Fruit fly (Drosophila melanogaster) whole organism, embryonic: ENCODE results near the gene Spn38F.

Experiments
- Abd-B ChIP-seq: fragments of 200-800 bp; sonication (Bioruptor generic); optimal IDR thresholded peaks from 2 replicates; lab custom pipeline; 2018; ENCODE audit warnings: missing biosample characterization, mild to moderate bottlenecking, missing genetic modification characterization, moderate library complexity
- B-H2 ChIP-seq: fragments of 200-800 bp; sonication (Bioruptor generic); optimal IDR thresholded peaks from 2 replicates; lab custom pipeline; 2018; ENCODE audit warnings: missing biosample characterization, mild to moderate bottlenecking, missing genetic modification characterization
- CG10462 ChIP-seq: fragments of 200-800 bp; sonication (Bioruptor generic); optimal IDR thresholded peaks from 2 replicates; lab custom pipeline; 2016; ENCODE audit warnings: missing biosample characterization, missing genetic modification characterization
- CG12659 ChIP-seq: fragments of 200-800 bp; sonication (Bioruptor generic); optimal IDR thresholded peaks from 3 replicates; lab custom pipeline; 2017; ENCODE audit warnings: mild to moderate bottlenecking, missing biosample characterization, missing genetic modification reagents, missing genetic modification characterization
- CG13424 ChIP-seq: fragments of 200-800 bp; sonication (Bioruptor generic); optimal IDR thresholded peaks from 2 replicates; lab custom pipeline; 2019; ENCODE audit warnings: missing biosample characterization, mild to moderate bottlenecking, missing genetic modification characterization, moderate library complexity
- CG14710 ChIP-seq: fragments of 200-800 bp; sonication (Bioruptor generic); optimal IDR thresholded peaks from 3 replicates; lab custom pipeline; 2019; ENCODE audit warnings: missing biosample characterization, mild to moderate bottlenecking, missing genetic modification characterization, moderate library complexity
- CG14965 ChIP-seq: fragments of 200-800 bp; sonication (Bioruptor generic); optimal IDR thresholded peaks from 2 replicates; lab custom pipeline; 2016; ENCODE audit warnings: missing biosample characterization, missing genetic modification characterization, borderline replicate concordance
- CG1602 ChIP-seq: fragments of 200-800 bp; sonication (Bioruptor generic); optimal IDR thresholded peaks from 3 replicates; lab custom pipeline; 2016; ENCODE audit warnings: missing biosample characterization, missing genetic modification characterization
- CG17186 ChIP-seq: fragments of 200-800 bp; sonication (Bioruptor generic); optimal IDR thresholded peaks from 3 replicates; lab custom pipeline; 2017; ENCODE audit warnings: missing biosample characterization, missing genetic modification reagents, missing genetic modification characterization
- CG17328 ChIP-seq: fragments of 200-800 bp; sonication (Bioruptor generic); IDR thresholded peaks from 2 replicates; pipeline ENCODE4 v1.3.6; 2022; ENCODE audit warnings: missing biosample characterization, missing genetic modification characterization
- CG3847 ChIP-seq: fragments of 200-800 bp; sonication (Bioruptor generic); IDR thresholded peaks from 2 replicates; pipeline ENCODE4 v1.3.6; 2022; ENCODE audit warnings: missing biosample characterization, missing genetic modification characterization
- CG4328 ChIP-seq: fragments of 200-800 bp; sonication (Bioruptor generic); optimal IDR thresholded peaks from 3 replicates; lab custom pipeline; 2017; ENCODE audit warnings: missing biosample characterization, missing genetic modification reagents, missing genetic modification characterization
- CG6813 ChIP-seq: fragments of 200-800 bp; sonication (Bioruptor generic); optimal IDR thresholded peaks from 2 replicates; lab custom pipeline; 2017; ENCODE audit warnings: missing biosample characterization, missing genetic modification characterization, mild to moderate bottlenecking, moderate library complexity, missing genetic modification reagents
- CkIIα-i1 ChIP-seq: fragments of 200-800 bp; sonication (Bioruptor generic); IDR thresholded peaks from 2 replicates; pipeline ENCODE4 v1.3.6; 2022; ENCODE audit warnings: missing biosample characterization, missing genetic modification characterization
- Dek ChIP-seq: fragments of 200-800 bp; sonication (Bioruptor generic); optimal IDR thresholded peaks from 3 replicates; lab custom pipeline; 2019; ENCODE audit warnings: missing biosample characterization, mild to moderate bottlenecking, missing genetic modification characterization, moderate library complexity
- Ets65A ChIP-seq: fragments of 200-800 bp; sonication (Bioruptor generic); peaks from one replicate; lab custom pipeline; 2016; ENCODE audit warnings: missing biosample characterization, missing genetic modification characterization
- HHEX ChIP-seq: fragments of 200-800 bp; sonication (Bioruptor generic); optimal IDR thresholded peaks from 3 replicates; lab custom pipeline; 2017; ENCODE audit warnings: missing biosample characterization, mild to moderate bottlenecking, missing genetic modification characterization, missing genetic modification reagents
- HmgZ ChIP-seq: fragments of 200-800 bp; sonication (Bioruptor generic); optimal IDR thresholded peaks from 2 replicates; lab custom pipeline; 2018; ENCODE audit warnings: missing biosample characterization, mild to moderate bottlenecking, missing genetic modification characterization
- Med ChIP-seq: fragments of 200-800 bp; sonication (Bioruptor generic); peaks from one replicate; lab custom pipeline; 2016; ENCODE audit warnings: missing biosample characterization, missing genetic modification characterization, mild to moderate bottlenecking, inconsistent platforms, moderate library complexity
- NfI ChIP-seq: fragments of 200-800 bp; sonication (Bioruptor generic); optimal IDR thresholded peaks from 3 replicates; lab custom pipeline; 2018; ENCODE audit warnings: missing biosample characterization, mild to moderate bottlenecking, missing genetic modification characterization, moderate library complexity
- YL-1 ChIP-seq: fragments of 200-800 bp; sonication (Bioruptor generic); optimal IDR thresholded peaks from 3 replicates; lab custom pipeline; 2017; ENCODE audit warnings: missing biosample characterization, mild to moderate bottlenecking, missing genetic modification characterization
- ara ChIP-seq: fragments of 200-800 bp; sonication (Bioruptor generic); IDR thresholded peaks from 2 replicates; pipeline ENCODE4 v1.3.6; 2022; ENCODE audit warnings: missing biosample characterization, missing genetic modification characterization
- ase ChIP-seq: fragments of 200-800 bp; sonication (Bioruptor generic); IDR thresholded peaks from 3 replicates; pipeline ENCODE4 v1.3.6; 2022; ENCODE audit warnings: missing biosample characterization, missing genetic modification characterization
- ash1 ChIP-seq: fragments of 200-800 bp; sonication (Bioruptor generic); optimal IDR thresholded peaks from 2 replicates; lab custom pipeline; 2018; ENCODE audit warnings: missing biosample characterization, mild to moderate bottlenecking, missing genetic modification characterization
- btn ChIP-seq: fragments of 200-800 bp; sonication (Bioruptor generic); optimal IDR thresholded peaks from 2 replicates; lab custom pipeline; 2016; ENCODE audit warnings: missing biosample characterization, missing genetic modification characterization
- cas ChIP-seq: fragments of 200-800 bp; sonication (Bioruptor generic); IDR thresholded peaks from 2 replicates; pipeline ENCODE4 v1.3.6; 2022; ENCODE audit warnings: missing biosample characterization, missing genetic modification characterization
- dimm ChIP-seq: fragments of 200-800 bp; sonication (Bioruptor generic); IDR thresholded peaks from 2 replicates; pipeline ENCODE4 v1.3.6; 2022; ENCODE audit warnings: missing biosample characterization, missing genetic modification characterization
- dysf ChIP-seq: fragments of 200-800 bp; sonication (Bioruptor generic); IDR thresholded peaks from 3 replicates; pipeline ENCODE4 v1.3.6; 2022; ENCODE audit warnings: missing biosample characterization, missing genetic modification characterization
- fd102C ChIP-seq: fragments of 200-800 bp; sonication (Bioruptor generic); optimal IDR thresholded peaks from 2 replicates; lab custom pipeline; 2018; ENCODE audit warnings: missing biosample characterization, mild to moderate bottlenecking, missing genetic modification characterization, moderate library complexity
- fru ChIP-seq: fragments of >200 bp; optimal IDR thresholded peaks from 2 replicates; lab custom pipeline; 2017
- ftz-f1 ChIP-seq: fragments of 200-800 bp; sonication (Bioruptor generic); optimal IDR thresholded peaks from 2 replicates; lab custom pipeline; 2016; ENCODE audit warnings: missing biosample characterization, missing genetic modification characterization
- gem ChIP-seq: fragments of 200-800 bp; sonication (Bioruptor generic); optimal IDR thresholded peaks from 2 replicates; lab custom pipeline; 2019; ENCODE audit warnings: missing biosample characterization, mild to moderate bottlenecking, missing genetic modification characterization, moderate library complexity
- grn ChIP-seq: fragments of 200-800 bp; sonication (Bioruptor generic); optimal IDR thresholded peaks from 3 replicates; lab custom pipeline; 2017; ENCODE audit warnings: missing biosample characterization, missing genetic modification characterization
- ind ChIP-seq: fragments of 200-800 bp; sonication (Bioruptor generic); optimal IDR thresholded peaks from 3 replicates; lab custom pipeline; 2016; ENCODE audit warnings: missing biosample characterization, missing genetic modification characterization
- insv ChIP-seq, 2 experiments: fragments of 200-800 bp; sonication (Bioruptor generic); optimal IDR thresholded peaks; 3 replicates each; lab custom pipeline; 2016 to 2018; ENCODE audit warnings: missing biosample characterization in 2 of 2, missing genetic modification characterization in 2 of 2
- kay ChIP-seq: fragments of 200-800 bp; sonication (Bioruptor generic); optimal IDR thresholded peaks from 2 replicates; lab custom pipeline; 2016; ENCODE audit warnings: missing biosample characterization, missing genetic modification characterization
- nerfin-1 ChIP-seq: fragments of 200-800 bp; sonication (Bioruptor generic); optimal IDR thresholded peaks from 3 replicates; lab custom pipeline; 2019; ENCODE audit warnings: missing biosample characterization, mild to moderate bottlenecking, missing genetic modification characterization, moderate library complexity
- pho ChIP-seq: fragments of 200-800 bp; sonication (Bioruptor generic); optimal IDR thresholded peaks from 2 replicates; lab custom pipeline; 2016; ENCODE audit warnings: missing biosample characterization, missing genetic modification characterization
- sens ChIP-seq: fragments of 200-800 bp; sonication (Bioruptor generic); peaks from one replicate; lab custom pipeline; 2016; ENCODE audit warnings: missing biosample characterization, missing genetic modification characterization
- shn ChIP-seq: fragments of 200-800 bp; sonication (Bioruptor generic); optimal IDR thresholded peaks from 3 replicates; lab custom pipeline; 2016; ENCODE audit warnings: missing biosample characterization, missing genetic modification characterization
- sob ChIP-seq: fragments of 200-800 bp; sonication (Bioruptor generic); IDR thresholded peaks from 2 replicates; pipeline ENCODE4 v1.3.6; 2022; ENCODE audit warnings: missing biosample characterization, missing genetic modification characterization
- tap ChIP-seq: fragments of 200-800 bp; optimal IDR thresholded peaks from 3 replicates; lab custom pipeline; 2019; ENCODE audit warnings: missing biosample characterization, mild to moderate bottlenecking, missing genetic modification characterization, moderate library complexity
- tio ChIP-seq: fragments of 200-800 bp; sonication (Bioruptor generic); optimal IDR thresholded peaks from 2 replicates; lab custom pipeline; 2017; ENCODE audit warnings: missing biosample characterization, missing genetic modification characterization, inconsistent platforms
- tna ChIP-seq: fragments of 200-800 bp; sonication (Bioruptor generic); IDR thresholded peaks from 2 replicates; pipeline ENCODE4 v1.3.6; 2022; ENCODE audit warnings: missing biosample characterization, missing genetic modification characterization; ENCODE audit not compliant: partially characterized antibody

Gene Spn38F

DNA sequence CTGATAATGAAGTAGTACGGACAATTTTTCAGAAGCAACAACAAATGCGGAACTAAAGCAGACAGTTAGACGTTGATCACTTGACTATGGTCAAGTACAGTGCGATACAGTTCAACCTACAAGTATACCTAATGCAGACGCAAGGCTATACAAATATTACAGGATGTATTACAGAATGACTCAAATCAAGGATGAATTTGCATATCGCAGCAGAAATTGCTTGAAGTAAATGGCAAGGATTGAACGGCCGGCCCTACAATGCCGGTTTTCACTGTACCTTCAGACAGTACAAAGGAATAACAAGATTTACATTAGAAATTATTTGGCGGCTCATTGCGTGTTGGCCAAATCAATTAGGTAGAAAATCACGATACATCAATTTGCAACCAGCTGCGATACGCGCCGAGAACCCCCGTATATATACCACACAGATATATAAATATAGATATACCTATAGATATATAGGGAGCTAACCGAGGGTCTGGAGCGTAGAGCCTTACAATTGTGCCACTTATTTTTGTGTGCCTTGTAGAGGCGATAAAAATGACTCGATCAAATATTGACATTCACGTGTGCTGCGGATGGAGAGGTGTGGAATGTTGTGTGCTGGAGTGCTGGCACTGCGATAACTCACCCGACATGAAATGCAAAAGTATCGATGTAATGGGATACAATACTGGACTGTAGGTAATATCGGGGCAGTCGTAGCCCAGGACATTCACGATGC is 43.7 kb upstream of the Spn38F start (continued):
- no peak for TF ChIP-seq tna (GFP tag; lab: Robert Waterston, UW)
- TF ChIP-seq HmgZ (tag; lab: Kevin White, UChicago): no peak
- TF ChIP-seq ash1 (GFP tag; lab: Kevin White, UChicago): no peak
- TF ChIP-seq ftz-f1 (GFP tag; lab: Kevin White, UChicago): no peak
- TF ChIP-seq CG14965 (GFP tag; lab: Kevin White, UChicago): no peak
- no peak for TF ChIP-seq shn (GFP tag; lab: Kevin White, UChicago)
- TF ChIP-seq pho (GFP tag; lab: Kevin White, UChicago): peak; percentile 70

DNA sequence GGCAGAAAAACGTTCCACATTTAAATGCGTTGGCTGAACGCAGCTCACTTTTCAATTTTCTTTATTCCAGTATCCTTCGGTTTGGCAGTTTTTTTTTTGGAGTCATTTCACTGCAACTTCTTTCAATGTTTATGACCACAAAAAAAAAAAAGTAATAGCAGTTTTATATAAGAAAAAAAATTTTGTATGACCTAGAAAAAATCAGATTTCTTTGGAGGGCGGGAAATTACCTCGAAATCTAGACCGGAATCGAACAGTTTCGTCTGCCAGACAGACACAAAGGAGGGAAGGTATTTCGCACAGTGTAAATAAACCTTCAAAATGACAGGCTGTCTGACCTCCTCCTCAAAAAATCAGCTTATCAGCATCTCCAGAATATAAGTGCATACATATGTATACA is 42.7 kb upstream of the Spn38F start:
- no peak for TF ChIP-seq HHEX (GFP tag; lab: Kevin White, UChicago)
- peak; percentile 26 for TF ChIP-seq sens
- TF ChIP-seq CkIIα-i1: no peak
- no peak for TF ChIP-seq btn (GFP tag; lab: Kevin White, UChicago)
- TF ChIP-seq CG6813 (GFP tag; lab: Kevin White, UChicago): no peak
- peak; percentile 10 for TF ChIP-seq ind (GFP tag; lab: Kevin White, UChicago)
- no peak for TF ChIP-seq ase (GFP tag; lab: Robert Waterston, UW)
- peak; percentile 3 for TF ChIP-seq gem (tag; lab: Kevin White, UChicago)
- TF ChIP-seq CG17186 (GFP tag; lab: Kevin White, UChicago): no peak
- TF ChIP-seq Ets65A (GFP tag; lab: Kevin White, UChicago): peak; percentile 71
- no peak for TF ChIP-seq Dek (tag; lab: Kevin White, UChicago)
- TF ChIP-seq CG10462 (GFP tag; lab: Kevin White, UChicago): no peak
- TF ChIP-seq cas: no peak
- TF ChIP-seq CG14710 (tag; lab: Kevin White, UChicago): no peak
- TF ChIP-seq kay (GFP tag; lab: Kevin White, UChicago): no peak
- TF ChIP-seq CG1602 (GFP tag; lab: Kevin White, UChicago): no peak
- TF ChIP-seq grn (GFP tag; lab: Kevin White, UChicago): no peak
- TF ChIP-seq CG3847 (GFP tag; lab: Robert Waterston, UW): no peak
- TF ChIP-seq YL-1: no peak
- TF ChIP-seq ara: no peak
- TF ChIP-seq sob: no peak
- peak; percentile 43 for TF ChIP-seq Med (GFP tag; lab: Kevin White, UChicago)
- no peak for TF ChIP-seq tap (tag; lab: Kevin White, UChicago)
- TF ChIP-seq tio: peak; percentile 3
- TF ChIP-seq Abd-B (GFP tag; lab: Kevin White, UChicago): no peak
- TF ChIP-seq nerfin-1 (tag; lab: Kevin White, UChicago): no peak
- TF ChIP-seq insv (GFP tag; optimal IDR thresholded peaks at IDR 0.05; lab: Kevin White, UChicago): no peak
- no peak for TF ChIP-seq NfI
- no peak for TF ChIP-seq dimm (GFP tag; lab: Robert Waterston, UW)
- TF ChIP-seq dysf: no peak
- no peak for TF ChIP-seq CG12659 (GFP tag; lab: Kevin White, UChicago)
- TF ChIP-seq CG4328 (GFP tag; lab: Kevin White, UChicago): no peak
- no peak for TF ChIP-seq CG17328
- no peak for TF ChIP-seq fru (lab: Kevin White, UChicago)
- no peak for TF ChIP-seq fd102C (GFP tag; lab: Kevin White, UChicago)
- TF ChIP-seq CG13424 (tag; lab: Kevin White, UChicago): no peak
- no peak for TF ChIP-seq ftz-f1 (GFP tag; lab: Kevin White, UChicago)
- TF ChIP-seq B-H2: no peak
